Worm (Caenorhabditis elegans) whole organism, L4 larva: Measurements from ENCODE around the gene ssp-33.

ENCODE experiments used
- R02D3.7 ChIP-seq: fragments of 150-350 bp; sonication (generic microtip); optimal IDR thresholded peaks from 3 replicates; lab custom pipeline; 2014; ENCODE audit warnings: missing biosample characterization, missing genetic modification characterization
- T26A8.4 ChIP-seq: fragments of 200-800 bp; sonication (Bioruptor generic); IDR thresholded peaks from 2 replicates; pipeline ENCODE4 v1.3.6; 2022; ENCODE audit warnings: missing genetic modification characterization, missing compliant biosample characterization
- Y105C5A.15 ChIP-seq: fragments of 200-800 bp; sonication (Bioruptor generic); IDR thresholded peaks from 2 replicates; pipeline ENCODE4 v1.3.6; 2022; ENCODE audit warnings: missing genetic modification characterization, missing compliant biosample characterization
- aha-1 ChIP-seq: fragments of 150-350 bp; peaks from one replicate; lab custom pipeline; 2014; ENCODE audit warnings: missing biosample characterization, missing genetic modification characterization
- ceh-20 ChIP-seq: fragments of 200-800 bp; sonication (Bioruptor generic); IDR thresholded peaks from 2 replicates; pipeline ENCODE4 v1.3.6; 2022; ENCODE audit warnings: missing genetic modification reagents, missing genetic modification characterization, missing compliant biosample characterization
- ceh-62 ChIP-seq: sonication (generic microtip); optimal IDR thresholded peaks from 2 replicates; lab custom pipeline; 2017; ENCODE audit warnings: missing biosample characterization, missing genetic modification characterization
- ces-1 ChIP-seq: fragments of 150-350 bp; sonication (generic microtip); optimal IDR thresholded peaks from 4 replicates; lab custom pipeline; 2014; ENCODE audit warnings: missing biosample characterization, missing genetic modification reagents, missing genetic modification characterization
- daf-19 ChIP-seq: fragments of 200-800 bp; sonication (Bioruptor generic); conservative IDR thresholded peaks from 2 replicates; pipeline ENCODE4 v1.3.6; 2022; ENCODE audit warnings: missing genetic modification characterization, missing compliant biosample characterization
- dmd-6 ChIP-seq: fragments of 200-800 bp; sonication (Bioruptor generic); IDR thresholded peaks from 2 replicates; pipeline ENCODE4 v1.3.6; 2022; ENCODE audit warnings: missing genetic modification reagents, missing genetic modification characterization, missing compliant biosample characterization
- dmd-9 ChIP-seq: fragments of 200-800 bp; sonication (Bioruptor generic); IDR thresholded peaks from 2 replicates; pipeline ENCODE4 v1.3.6; 2022; ENCODE audit warnings: missing genetic modification reagents, missing genetic modification characterization, missing compliant biosample characterization
- dpl-1 ChIP-seq: fragments of 150-350 bp; optimal IDR thresholded peaks from 2 replicates; lab custom pipeline; 2014; ENCODE audit warnings: missing biosample characterization, missing genetic modification reagents, missing genetic modification characterization
- lin-13 ChIP-seq: fragments of 150-350 bp; optimal IDR thresholded peaks from 2 replicates; lab custom pipeline; 2014; ENCODE audit warnings: missing biosample characterization, missing genetic modification reagents, missing genetic modification characterization
- lin-38 ChIP-seq: fragments of 200-800 bp; sonication (Bioruptor generic); IDR thresholded peaks from 2 replicates; pipeline ENCODE4 v1.3.6; 2022; ENCODE audit warnings: missing genetic modification reagents, missing genetic modification characterization, missing compliant biosample characterization
- lin-39 ChIP-seq: fragments of 150-350 bp; optimal IDR thresholded peaks from 2 replicates; lab custom pipeline; 2014; ENCODE audit warnings: missing biosample characterization, missing genetic modification reagents, missing genetic modification characterization
- lsy-2 ChIP-seq, 2 experiments: fragments of 150-350 bp in 1 of 2; sonication (generic microtip) in 1 of 2; optimal IDR thresholded peaks; 2 replicates each; lab custom pipeline; 2014 to 2017; ENCODE audit warnings: missing biosample characterization in 2 of 2, missing genetic modification characterization in 2 of 2
- mdl-1 ChIP-seq, 2 experiments: fragments of 150-350 bp in 1 of 2; sonication (generic microtip) in 1 of 2; optimal IDR thresholded peaks; 2 replicates each; lab custom pipeline; 2014 to 2017; ENCODE audit warnings: missing biosample characterization in 2 of 2, missing genetic modification characterization in 2 of 2
- mes-2 ChIP-seq: sonication (generic microtip); optimal IDR thresholded peaks from 2 replicates; lab custom pipeline; 2016; ENCODE audit warnings: missing genotype, mild to moderate bottlenecking, missing genetic modification characterization, missing compliant biosample characterization; ENCODE audit not compliant: poor library complexity, severe bottlenecking
- mxl-3 ChIP-seq: fragments of 200-800 bp; sonication (Bioruptor generic); optimal IDR thresholded peaks from 2 replicates; lab custom pipeline; 2018; ENCODE audit warnings: mild to moderate bottlenecking, missing genetic modification characterization, missing compliant biosample characterization
- nhr-102 ChIP-seq: sonication (generic microtip); optimal IDR thresholded peaks from 2 replicates; lab custom pipeline; 2016; ENCODE audit warnings: mild to moderate bottlenecking, missing genetic modification characterization, moderate library complexity, missing compliant biosample characterization
- nhr-111 ChIP-seq: fragments of 200-800 bp; sonication (Bioruptor generic); optimal IDR thresholded peaks from 2 replicates; lab custom pipeline; 2018; ENCODE audit warnings: mild to moderate bottlenecking, missing genetic modification characterization, missing compliant biosample characterization
- nhr-237 ChIP-seq: sonication (generic microtip); optimal IDR thresholded peaks from 2 replicates; lab custom pipeline; 2017; ENCODE audit warnings: missing biosample characterization, missing genetic modification characterization
- nhr-28 ChIP-seq: fragments of 150-350 bp; optimal IDR thresholded peaks from 2 replicates; lab custom pipeline; 2014; ENCODE audit warnings: missing biosample characterization, missing genetic modification characterization
- nhr-48 ChIP-seq: sonication (generic microtip); optimal IDR thresholded peaks from 2 replicates; lab custom pipeline; 2016; ENCODE audit warnings: mild to moderate bottlenecking, missing genetic modification characterization, missing compliant biosample characterization
- nhr-6 ChIP-seq: fragments of 150-350 bp; optimal IDR thresholded peaks from 2 replicates; lab custom pipeline; 2014; ENCODE audit warnings: missing biosample characterization, missing genetic modification characterization
- pqm-1 ChIP-seq: sonication (generic microtip); optimal IDR thresholded peaks from 2 replicates; lab custom pipeline; 2017; ENCODE audit warnings: missing biosample characterization, missing genetic modification characterization
- set-16 ChIP-seq: fragments of 200-800 bp; sonication (Bioruptor generic); IDR thresholded peaks from 2 replicates; pipeline ENCODE4 v1.3.6; 2022; ENCODE audit warnings: missing genetic modification reagents, missing genetic modification characterization, missing compliant biosample characterization
- skn-1 ChIP-seq: fragments of 150-350 bp; optimal IDR thresholded peaks from 2 replicates; lab custom pipeline; 2014; ENCODE audit warnings: missing biosample characterization, missing genetic modification characterization
- snpc-4 ChIP-seq: fragments of 150-350 bp; optimal IDR thresholded peaks from 2 replicates; lab custom pipeline; 2014; ENCODE audit warnings: missing biosample characterization, missing genetic modification characterization
- spr-1 ChIP-seq: sonication (generic microtip); optimal IDR thresholded peaks from 2 replicates; lab custom pipeline; 2016; ENCODE audit warnings: mild to moderate bottlenecking, missing genetic modification characterization, missing compliant biosample characterization
- unc-130 ChIP-seq: sonication (generic microtip); optimal IDR thresholded peaks from 2 replicates; lab custom pipeline; 2016; ENCODE audit warnings: missing genetic modification reagents, missing genetic modification characterization, missing compliant biosample characterization
- unc-62 ChIP-seq, 3 experiments: fragments of 150-350 bp in 1 of 3; sonication (generic microtip); optimal IDR thresholded peaks in 2 of 3; peaks in 1 of 3; 1 replicate in 1 of 3; 2 replicates in 2 of 3; lab custom pipeline; 2014 to 2017; ENCODE audit warnings: missing biosample characterization in 3 of 3, missing genetic modification characterization in 3 of 3, missing genetic modification reagents in 3 of 3, missing genotype in 1 of 3
- vab-7 ChIP-seq: fragments of 200-800 bp; sonication (Bioruptor generic); IDR thresholded peaks from 2 replicates; pipeline ENCODE4 v1.3.6; 2022; ENCODE audit warnings: missing genetic modification reagents, missing genetic modification characterization, missing compliant biosample characterization
- zfp-3 ChIP-seq: fragments of 200-800 bp; sonication (Bioruptor generic); conservative IDR thresholded peaks from 2 replicates; pipeline ENCODE4 v1.3.6; 2022; ENCODE audit warnings: missing genetic modification reagents, missing genetic modification characterization, missing compliant biosample characterization

The ssp-33 gene

ce11 chrV:14723020-14723419, 11.8 kb downstream of the ssp-33 start, which contains the start of gene R08A2.7:
Gene R08A2.7 (plus strand): TSS chrV:14723320.
- TF ChIP-seq dmd-9 (GFP tag; lab: Robert Waterston, UW) (no peak), unc-62 (GFP tag; optimal IDR thresholded peaks at IDR 0.05 in 1 of 2; lab: Kevin White, UChicago) (peak in 1 of 2 experiments; percentile 61), unc-62 (tag; optimal IDR thresholded peaks at IDR 0.05; lab: Kevin White, UChicago) (no peak)

ce11 chrV:14725409-14725808, 14.2 kb downstream of the ssp-33 start:
- TF ChIP-seq nhr-28 (tag; lab: Kevin White, UChicago), result peak; percentile 59
- TF ChIP-seq snpc-4, result no peak
- no peak for TF ChIP-seq unc-62 (GFP tag; optimal IDR thresholded peaks at IDR 0.05 in 1 of 2; lab: Kevin White, UChicago)
- TF ChIP-seq unc-62 (tag; optimal IDR thresholded peaks at IDR 0.05; lab: Kevin White, UChicago), result no peak
- TF ChIP-seq mxl-3 (GFP tag; lab: Kevin White, UChicago), result peak; percentile 3
- TF ChIP-seq lin-13 (GFP tag; lab: Kevin White, UChicago), result no peak
- TF ChIP-seq nhr-48 (tag; lab: Kevin White, UChicago), result peak; percentile 91
- peak; percentile 51 for TF ChIP-seq dmd-6 (GFP tag; lab: Robert Waterston, UW)

ce11 chrV:14726596-14726995, 15.4 kb downstream of the ssp-33 start, which contains the start of gene Y50E8A.1:
Gene Y50E8A.1 (plus strand): TSS chrV:14726896.
- peak; percentile 72 for TF ChIP-seq aha-1 (tag; lab: Kevin White, UChicago)
- TF ChIP-seq Y105C5A.15, result no peak

- TF ChIP-seq ceh-62 (tag; lab: Kevin White, UChicago), result no peak
- TF ChIP-seq set-16 (GFP tag; lab: Robert Waterston, UW), result no peak
- no peak for TF ChIP-seq vab-7 (GFP tag; lab: Robert Waterston, UW)
- TF ChIP-seq nhr-102, result no peak
- TF ChIP-seq ceh-20, result no peak
- no peak for TF ChIP-seq lin-39 (tag; lab: Kevin White, UChicago)
- TF ChIP-seq pqm-1 (tag; lab: Kevin White, UChicago), result no peak
- no peak for TF ChIP-seq skn-1
- TF ChIP-seq, all 104 proteins: peak for 0
These were observed 17.6 kb downstream of the ssp-33 start, which contains the start of gene Y50E8A.2 for ce11 chrV:14728754-14729153. Gene Y50E8A.2 (minus strand): TSS chrV:14728854.

ce11 chrV:14729343-14729742, 18.2 kb downstream of the ssp-33 start, which contains the start of gene oig-3:
Gene oig-3 (plus strand): TSS chrV:14729643.
- no peak for TF ChIP-seq unc-130 (GFP tag; lab: Kevin White, UChicago)

ce11 chrV:14734187-14734765, 23.1 kb downstream of the ssp-33 start, which contains the start of gene unc-61:
Gene unc-61 (minus strand): TSS chrV:14734237.
- TF ChIP-seq nhr-111 (GFP tag; lab: Kevin White, UChicago) (no peak), dpl-1 (GFP tag; lab: Kevin White, UChicago) (peak; percentile 84), nhr-6 (peak; percentile 87), aha-1 (tag; lab: Kevin White, UChicago) (peak; percentile 89), ces-1 (GFP tag; lab: Kevin White, UChicago) (peak; percentile 27), nhr-237 (tag; lab: Kevin White, UChicago) (no peak), R02D3.7 (tag; lab: Kevin White, UChicago) (peak; percentile 52), mes-2 (tag; lab: Kevin White, UChicago) (peak; percentile 35), lin-38 (GFP tag; lab: Robert Waterston, UW) (peak; percentile 85; the same call in 1 of the 2 replicates)

ce11 chrV:14736851-14737250, 25.7 kb downstream of the ssp-33 start, which contains the start of gene Y50E8A.5:
Gene Y50E8A.5 (minus strand): TSS chrV:14736951.
- TF ChIP-seq spr-1 (tag; lab: Kevin White, UChicago), result no peak
- no peak for TF ChIP-seq zfp-3 (GFP tag; lab: Robert Waterston, UW)
- no peak for TF ChIP-seq mdl-1 (tag; optimal IDR thresholded peaks at IDR 0.05; lab: Kevin White, UChicago)
- TF ChIP-seq T26A8.4 (GFP tag; lab: Robert Waterston, UW), result no peak
- no peak for TF ChIP-seq lsy-2 (tag; optimal IDR thresholded peaks at IDR 0.05; lab: Kevin White, UChicago)
- no peak for TF ChIP-seq daf-19 (GFP tag; lab: Robert Waterston, UW)
- TF ChIP-seq set-16 (GFP tag; lab: Robert Waterston, UW), result no peak
